Worm (Caenorhabditis elegans) whole organism, late embryonic: Measurements from ENCODE around the gene aps-2.

Source experiments
- C38D4.7 ChIP-seq: fragments of 200-800 bp; sonication (Bioruptor generic); optimal IDR thresholded peaks from 2 replicates; lab custom pipeline; 2018; ENCODE audit warnings: mild to moderate bottlenecking, missing genetic modification characterization, moderate library complexity, missing compliant biosample characterization
- F13H6.1 ChIP-seq: sonication (generic microtip); optimal IDR thresholded peaks from 2 replicates; lab custom pipeline; 2016; ENCODE audit warnings: missing genetic modification characterization, missing compliant biosample characterization
- T23F11.4 ChIP-seq: fragments of 200-800 bp; sonication (Bioruptor generic); optimal IDR thresholded peaks from 2 replicates; lab custom pipeline; 2018; ENCODE audit warnings: mild to moderate bottlenecking, missing genetic modification characterization, missing compliant biosample characterization
- ama-1 ChIP-seq: fragments of 150-350 bp; optimal IDR thresholded peaks from 2 replicates; lab custom pipeline; 2014
- ceh-19 ChIP-seq: fragments of 200-800 bp; sonication (Bioruptor generic); optimal IDR thresholded peaks from 2 replicates; lab custom pipeline; 2018; ENCODE audit warnings: mild to moderate bottlenecking, missing genetic modification characterization, missing compliant biosample characterization
- ceh-22 ChIP-seq: sonication (generic microtip); optimal IDR thresholded peaks from 2 replicates; lab custom pipeline; 2017; ENCODE audit warnings: missing biosample characterization, missing genetic modification characterization
- ceh-24 ChIP-seq: sonication (generic microtip); optimal IDR thresholded peaks from 2 replicates; lab custom pipeline; 2016; ENCODE audit warnings: mild to moderate bottlenecking, missing genetic modification characterization, missing compliant biosample characterization
- ceh-30 ChIP-seq: fragments of 150-350 bp; optimal IDR thresholded peaks from 2 replicates; lab custom pipeline; 2014; ENCODE audit warnings: missing biosample characterization, missing genetic modification characterization
- ceh-31 ChIP-seq: sonication (generic microtip); optimal IDR thresholded peaks from 2 replicates; lab custom pipeline; 2016; ENCODE audit warnings: missing genetic modification characterization, missing compliant biosample characterization
- ceh-45 ChIP-seq: fragments of 200-800 bp; sonication (Bioruptor generic); IDR thresholded peaks from 2 replicates; pipeline ENCODE4 v1.3.6; 2022; ENCODE audit warnings: missing genetic modification reagents, missing genetic modification characterization, missing compliant biosample characterization
- ceh-6 ChIP-seq: fragments of 200-800 bp; sonication (Bioruptor generic); optimal IDR thresholded peaks from 2 replicates; lab custom pipeline; 2018; ENCODE audit warnings: mild to moderate bottlenecking, missing genetic modification characterization, missing compliant biosample characterization
- ceh-9 ChIP-seq: sonication (generic microtip); optimal IDR thresholded peaks from 2 replicates; lab custom pipeline; 2016; ENCODE audit warnings: mild to moderate bottlenecking, missing genetic modification characterization, inconsistent platforms, missing compliant biosample characterization
- che-1 ChIP-seq: sonication (generic microtip); optimal IDR thresholded peaks from 2 replicates; lab custom pipeline; 2016; ENCODE audit warnings: mild to moderate bottlenecking, missing genetic modification characterization, missing compliant biosample characterization
- dve-1 ChIP-seq: sonication (generic microtip); optimal IDR thresholded peaks from 2 replicates; lab custom pipeline; 2017; ENCODE audit warnings: antibody characterized with exemption, mild to moderate bottlenecking, missing genetic modification characterization, missing compliant biosample characterization
- elt-2 ChIP-seq: sonication (generic microtip); optimal IDR thresholded peaks from 2 replicates; lab custom pipeline; 2016; ENCODE audit warnings: missing genetic modification reagents, missing genetic modification characterization, missing compliant biosample characterization
- elt-4 ChIP-seq: sonication (generic microtip); optimal IDR thresholded peaks from 2 replicates; lab custom pipeline; 2016; ENCODE audit warnings: missing genetic modification characterization, missing compliant biosample characterization
- fax-1 ChIP-seq: sonication (generic microtip); optimal IDR thresholded peaks from 2 replicates; lab custom pipeline; 2016; ENCODE audit warnings: missing genotype, missing genetic modification characterization, missing compliant biosample characterization
- fkh-6 ChIP-seq: sonication (generic microtip); optimal IDR thresholded peaks from 2 replicates; lab custom pipeline; 2016; ENCODE audit warnings: missing genetic modification characterization, missing compliant biosample characterization
- hlh-15 ChIP-seq: sonication (generic microtip); optimal IDR thresholded peaks from 2 replicates; lab custom pipeline; 2016; ENCODE audit warnings: missing genetic modification characterization, missing compliant biosample characterization
- hlh-30 ChIP-seq: sonication (generic microtip); optimal IDR thresholded peaks from 2 replicates; lab custom pipeline; 2017; ENCODE audit warnings: antibody characterized with exemption, missing genetic modification characterization, missing compliant biosample characterization; ENCODE audit not compliant: insufficient read depth
- hlh-6 ChIP-seq: sonication (generic microtip); optimal IDR thresholded peaks from 2 replicates; lab custom pipeline; 2016; ENCODE audit warnings: missing genotype, missing genetic modification characterization, missing compliant biosample characterization
- lim-6 ChIP-seq: sonication (generic microtip); optimal IDR thresholded peaks from 2 replicates; lab custom pipeline; 2016; ENCODE audit warnings: missing genetic modification characterization, missing compliant biosample characterization
- madf-2 ChIP-seq: sonication (generic microtip); optimal IDR thresholded peaks from 2 replicates; lab custom pipeline; 2017; ENCODE audit warnings: missing genetic modification characterization, missing compliant biosample characterization
- npax-4 ChIP-seq: sonication (generic microtip); optimal IDR thresholded peaks from 2 replicates; lab custom pipeline; 2016; ENCODE audit warnings: missing genetic modification characterization, missing compliant biosample characterization
- pag-3 ChIP-seq: sonication (generic microtip); optimal IDR thresholded peaks from 2 replicates; lab custom pipeline; 2016; ENCODE audit warnings: missing compliant biosample characterization, missing genetic modification characterization, borderline replicate concordance
- pat-9 ChIP-seq: fragments of 200-800 bp; sonication (Bioruptor generic); optimal IDR thresholded peaks from 2 replicates; lab custom pipeline; 2018; ENCODE audit warnings: mild to moderate bottlenecking, missing genetic modification characterization, moderate library complexity, missing compliant biosample characterization
- pax-1 ChIP-seq: fragments of 150-350 bp; optimal IDR thresholded peaks from 2 replicates; lab custom pipeline; 2014; ENCODE audit warnings: missing biosample characterization, missing genetic modification characterization
- pha-2 ChIP-seq: sonication (generic microtip); optimal IDR thresholded peaks from 2 replicates; lab custom pipeline; 2017; ENCODE audit warnings: mild to moderate bottlenecking, missing genetic modification characterization, missing compliant biosample characterization
- pha-4 ChIP-seq: fragments of 150-350 bp; optimal IDR thresholded peaks from 2 replicates; lab custom pipeline; 2018; ENCODE audit warnings: missing biosample characterization, missing genetic modification reagents, missing genetic modification characterization
- ref-2 ChIP-seq: sonication (generic microtip); optimal IDR thresholded peaks from 2 replicates; lab custom pipeline; 2016; ENCODE audit warnings: missing genetic modification characterization, missing compliant biosample characterization
- sox-4 ChIP-seq: sonication (generic microtip); optimal IDR thresholded peaks from 2 replicates; lab custom pipeline; 2017; ENCODE audit warnings: mild to moderate bottlenecking, missing genetic modification characterization, inconsistent platforms, missing compliant biosample characterization
- syd-9 ChIP-seq: sonication (generic microtip); optimal IDR thresholded peaks from 2 replicates; lab custom pipeline; 2016; ENCODE audit warnings: mild to moderate bottlenecking, missing genetic modification characterization, moderate library complexity, missing compliant biosample characterization
- tbx-2 ChIP-seq: sonication (generic microtip); optimal IDR thresholded peaks from 2 replicates; lab custom pipeline; 2016; ENCODE audit warnings: missing genetic modification characterization, missing compliant biosample characterization
- unc-3 ChIP-seq, 2 experiments: fragments of 200-800 bp in 1 of 2; sonication (Bioruptor generic) in 1 of 2; sonication (generic microtip) in 1 of 2; conservative IDR thresholded peaks in 1 of 2; optimal IDR thresholded peaks in 1 of 2; 2 replicates each; pipeline versions ENCODE4 v1.3.6 to Lab custom; 2016 to 2022; ENCODE audit warnings: missing compliant biosample characterization in 2 of 2, missing genetic modification characterization in 2 of 2, missing genetic modification reagents in 1 of 2
- unc-55 ChIP-seq: sonication (generic microtip); optimal IDR thresholded peaks from 2 replicates; lab custom pipeline; 2017; ENCODE audit warnings: missing biosample characterization, missing genetic modification reagents, missing genetic modification characterization

aps-2 gene

DNA sequence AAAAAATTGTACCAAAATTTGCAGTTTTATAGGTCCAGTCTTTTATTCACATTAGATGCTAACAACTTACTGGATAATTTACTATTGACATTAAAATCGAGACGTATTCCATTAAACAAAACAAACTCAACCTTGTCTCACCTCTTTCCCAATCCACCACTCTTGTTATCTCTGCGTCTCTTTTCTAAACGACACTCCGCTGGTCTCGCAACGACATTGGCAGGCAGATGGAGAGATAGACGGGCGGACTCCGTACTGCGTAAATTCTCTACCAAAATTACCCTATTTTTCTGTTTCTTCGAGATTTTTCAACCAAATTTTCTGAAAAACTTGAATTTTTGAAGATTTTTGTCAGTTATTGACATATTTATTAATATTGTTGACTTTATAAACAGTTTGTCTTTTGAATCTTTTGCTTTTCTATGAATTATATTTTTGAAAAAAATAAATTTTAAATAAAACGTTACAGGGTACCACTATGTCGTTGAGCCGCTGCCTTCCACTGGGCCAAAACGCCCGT lies 11.3 kb downstream of the aps-2 start, which contains the start of gene asb-2 (continued):
- no peak for TF ChIP-seq ref-2 (tag; lab: Kevin White, UChicago)
- no peak for TF ChIP-seq unc-3 (GFP tag; conservative IDR thresholded peaks at IDR 0.05; lab: Robert Waterston, UW)
- TF ChIP-seq unc-3 (tag; optimal IDR thresholded peaks at IDR 0.05; lab: Kevin White, UChicago) = no peak
- no peak for TF ChIP-seq C38D4.7 (GFP tag; lab: Kevin White, UChicago)
- no peak for TF ChIP-seq fkh-6 (tag; lab: Kevin White, UChicago)
- TF ChIP-seq madf-2 (tag; lab: Kevin White, UChicago) = no peak
- TF ChIP-seq unc-55 = peak; percentile 79
- TF ChIP-seq pat-9 = no peak
- TF ChIP-seq fax-1 = no peak
- TF ChIP-seq ceh-45 = no peak
- peak; percentile 49 for TF ChIP-seq tbx-2 (tag; lab: Kevin White, UChicago)
- TF ChIP-seq ama-1 (lab: Kevin White, UChicago) = no peak
- no peak for TF ChIP-seq pag-3 (tag; lab: Kevin White, UChicago)
- peak; percentile 22 for TF ChIP-seq elt-2 (tag; lab: Kevin White, UChicago)
- no peak for TF ChIP-seq npax-4 (tag; lab: Kevin White, UChicago)
- TF ChIP-seq hlh-15 = no peak

DNA sequence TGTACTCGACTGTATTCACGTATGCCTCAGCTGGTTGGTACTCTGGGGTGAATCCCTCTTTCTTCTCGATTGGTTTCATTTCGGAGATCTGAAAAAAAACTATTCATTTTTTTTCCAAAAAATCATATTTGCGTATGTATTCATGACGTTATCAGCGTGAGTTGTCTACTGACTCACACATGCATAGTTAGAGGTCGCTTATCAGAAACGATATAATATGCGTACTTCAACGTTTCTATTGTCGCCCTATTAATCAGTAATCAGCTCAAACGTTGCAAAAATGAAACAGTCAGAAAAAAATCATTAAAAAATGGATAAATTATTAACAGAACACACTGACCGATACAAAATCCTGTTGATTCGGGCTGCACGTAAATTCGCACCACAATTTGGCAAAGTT lies 20.4 kb downstream of the aps-2 start:
- TF ChIP-seq elt-2 (tag; lab: Kevin White, UChicago) = peak; percentile 57
- no peak for TF ChIP-seq sox-4 (tag; lab: Kevin White, UChicago)

- no peak for TF ChIP-seq dve-1 (tag; lab: Kevin White, UChicago)
- no peak for TF ChIP-seq ceh-6 (GFP tag; lab: Kevin White, UChicago)
- no peak for TF ChIP-seq ceh-45
- no peak for TF ChIP-seq F13H6.1 (tag; lab: Kevin White, UChicago)
- TF ChIP-seq che-1 (tag; lab: Kevin White, UChicago) = no peak
- TF ChIP-seq hlh-30 (tag; lab: Kevin White, UChicago) = no peak
- no peak for TF ChIP-seq ceh-31 (tag; lab: Kevin White, UChicago)
- TF ChIP-seq T23F11.4 (GFP tag; lab: Kevin White, UChicago) = no peak
- no peak for TF ChIP-seq lim-6 (tag; lab: Kevin White, UChicago)
- TF ChIP-seq elt-2 (tag; lab: Kevin White, UChicago) = no peak
- TF ChIP-seq elt-4 (tag; lab: Kevin White, UChicago) = no peak
- TF ChIP-seq ceh-19 (GFP tag; lab: Kevin White, UChicago) = no peak
- no peak for TF ChIP-seq ceh-30 (tag; lab: Kevin White, UChicago)
- TF ChIP-seq pax-1 (tag; lab: Kevin White, UChicago) = no peak
- TF ChIP-seq sox-4 (tag; lab: Kevin White, UChicago) = no peak
- TF ChIP-seq pat-9 = no peak
These were observed 21.9 kb downstream of the aps-2 start for ce11 chrX:4479960-4480359.

DNA sequence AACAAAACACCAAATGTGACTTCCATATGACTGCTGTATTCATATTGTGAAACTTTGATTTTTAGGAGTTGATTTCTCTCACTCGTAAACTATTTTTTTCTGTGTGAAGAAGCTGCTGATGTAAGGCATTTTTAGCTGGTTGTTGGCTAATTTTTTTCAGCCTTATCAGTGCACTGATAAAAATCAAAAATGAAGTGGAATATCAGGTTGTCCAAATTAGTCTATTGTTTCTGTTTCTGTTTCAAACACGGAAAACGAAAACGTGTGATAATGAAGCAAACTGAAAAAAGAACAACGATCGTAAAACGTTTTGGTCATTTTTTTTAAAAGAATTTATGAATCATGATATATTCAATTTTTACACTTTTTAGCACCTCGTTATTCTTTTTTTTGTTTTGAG lies 22.7 kb downstream of the aps-2 start:
- TF ChIP-seq elt-2 (tag; lab: Kevin White, UChicago) (peak; percentile 31), pha-4 (no peak)

DNA sequence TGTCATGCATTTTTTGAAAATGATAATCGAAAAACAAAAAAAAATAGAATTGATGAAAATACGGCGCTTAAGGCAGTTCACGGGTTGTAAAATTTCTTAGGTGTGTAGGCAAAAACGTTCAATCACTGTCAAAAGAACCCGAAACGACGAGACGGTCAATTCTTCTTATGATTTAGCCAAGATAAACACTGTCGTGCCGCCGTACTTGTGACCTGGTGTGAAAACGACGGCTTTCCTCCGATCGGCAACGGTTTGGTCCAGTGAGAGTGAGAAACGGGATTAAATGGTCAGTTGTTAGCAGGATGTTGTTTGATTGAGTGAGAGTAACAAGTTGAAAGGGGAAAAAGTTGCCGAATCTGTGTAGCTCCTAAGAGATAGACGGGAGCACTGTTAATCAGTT lies 26.0 kb downstream of the aps-2 start:
- TF ChIP-seq syd-9 (no peak), pha-2 (tag; lab: Kevin White, UChicago) (peak; percentile 34)

ce11 chrX:4488807-4489336 lies 30.8 kb downstream of the aps-2 start, which contains the start of gene ncr-1:
Gene ncr-1 (minus strand): TSS chrX:4488857.
- TF ChIP-seq madf-2 (tag; lab: Kevin White, UChicago) (no peak), dve-1 (tag; lab: Kevin White, UChicago) (no peak), ceh-45 (no peak), ceh-24 (tag; lab: Kevin White, UChicago) (no peak), hlh-6 (tag; lab: Kevin White, UChicago) (no peak), ceh-9 (no peak), fkh-6 (tag; lab: Kevin White, UChicago) (no peak), syd-9 (no peak), npax-4 (tag; lab: Kevin White, UChicago) (no peak), pax-1 (tag; lab: Kevin White, UChicago) (no peak), F13H6.1 (tag; lab: Kevin White, UChicago) (no peak), ceh-22 (tag; lab: Kevin White, UChicago) (no peak), elt-4 (tag; lab: Kevin White, UChicago) (no peak)
- TF ChIP-seq, all 69 proteins: peak for 0
